Fruit fly (Drosophila melanogaster): ENCODE data around the gene CG12605.
A peak's percentile ranks its signal among the peaks of the same experiment; 100 is the strongest.

The CG12605 gene

dm6 chr3L:3925487-3925886 lies 39.1 kb downstream of the CG12605 start (continued):
- TF ChIP-seq exex (tag; optimal IDR thresholded peaks at IDR 0.05) = peak; percentile 76
- no peak for TF ChIP-seq CG10565 (GFP tag; optimal IDR thresholded peaks at IDR 0.05)
- peak; percentile 42; the same call in 1 of the 2 replicates for TF ChIP-seq Atf6 (GFP tag; IDR thresholded peaks at IDR 0.05)
- TF ChIP-seq az2 (GFP tag; optimal IDR thresholded peaks at IDR 0.05) = no peak
- peak; percentile 60 for TF ChIP-seq CG34376 (GFP tag; optimal IDR thresholded peaks at IDR 0.05)
- no peak for TF ChIP-seq pum (GFP tag; optimal IDR thresholded peaks at IDR 0.05)
- TF ChIP-seq CG2712 (tag; optimal IDR thresholded peaks at IDR 0.05) = no peak
- TF ChIP-seq hb (GFP tag; IDR thresholded peaks at IDR 0.05; ENCODE audit: partially characterized antibody) = no peak
- TF ChIP-seq sim (GFP tag; IDR thresholded peaks at IDR 0.05) = no peak
- TF ChIP-seq fru (optimal IDR thresholded peaks at IDR 0.05) = no peak
- TF ChIP-seq CG11560 (tag; IDR thresholded peaks at IDR 0.05) = no peak
- no peak for TF ChIP-seq dmrt11E (tag; optimal IDR thresholded peaks at IDR 0.05)
- TF ChIP-seq CG31365 (tag; optimal IDR thresholded peaks at IDR 0.05) = no peak
- no peak for TF ChIP-seq CG17802 (tag; optimal IDR thresholded peaks at IDR 0.05)
- TF ChIP-seq Dbx (GFP tag; IDR thresholded peaks at IDR 0.05) = no peak
- no peak for TF ChIP-seq org-1 (GFP tag; optimal IDR thresholded peaks at IDR 0.05)
- TF ChIP-seq zfh2 (GFP tag; optimal IDR thresholded peaks at IDR 0.05) = no peak
- TF ChIP-seq HLH4C (GFP tag; IDR thresholded peaks at IDR 0.05; ENCODE audit: partially characterized antibody) = no peak
- TF ChIP-seq emc (GFP tag; optimal IDR thresholded peaks at IDR 0.05) = no peak
- TF ChIP-seq Aef1 (GFP tag; IDR thresholded peaks at IDR 0.05) = no peak
- no peak for TF ChIP-seq peb (GFP tag; IDR thresholded peaks at IDR 0.05)
- no peak for TF ChIP-seq lola (GFP tag; optimal IDR thresholded peaks at IDR 0.05)
- no peak for TF ChIP-seq Dfd (GFP tag; optimal IDR thresholded peaks at IDR 0.05)
- TF ChIP-seq ase (GFP tag; IDR thresholded peaks at IDR 0.05) = no peak
- no peak for TF ChIP-seq CG2875 (GFP tag; optimal IDR thresholded peaks at IDR 0.05)
- no peak for TF ChIP-seq ara (GFP tag; IDR thresholded peaks at IDR 0.05)
- TF ChIP-seq Bteb2 (GFP tag; optimal IDR thresholded peaks at IDR 0.05) = no peak
- TF ChIP-seq row (GFP tag; IDR thresholded peaks at IDR 0.05) = no peak
- TF ChIP-seq chinmo (GFP tag; IDR thresholded peaks at IDR 0.05; ENCODE audit: partially characterized antibody) = no peak; the same call in 3 of the 4 replicates
- TF ChIP-seq CrebB (tag; optimal IDR thresholded peaks at IDR 0.05) = no peak
- no peak for TF ChIP-seq nau (GFP tag; optimal IDR thresholded peaks at IDR 0.05)
- TF ChIP-seq HmgZ (tag; optimal IDR thresholded peaks at IDR 0.05) = peak; percentile 37
- no peak for TF ChIP-seq Xrp1 (GFP tag; IDR thresholded peaks at IDR 0.05)
- no peak for TF ChIP-seq Hmx (GFP tag; optimal IDR thresholded peaks at IDR 0.05)
- TF ChIP-seq Usf (GFP tag; optimal IDR thresholded peaks at IDR 0.05) = no peak
- TF ChIP-seq sug (tag; optimal IDR thresholded peaks at IDR 0.05) = peak; percentile 83
- no peak for TF ChIP-seq hkb (optimal IDR thresholded peaks at IDR 0.05)
- TF ChIP-seq hkb (GFP tag; IDR thresholded peaks at IDR 0.05) = no peak
- no peak for TF ChIP-seq sqz (GFP tag; optimal IDR thresholded peaks at IDR 0.05)
- no peak for TF ChIP-seq pfk (GFP tag; optimal IDR thresholded peaks at IDR 0.05)
- no peak for TF ChIP-seq ham (GFP tag; IDR thresholded peaks at IDR 0.05)
- TF ChIP-seq CkIIα-i1 (GFP tag; IDR thresholded peaks at IDR 0.05) = no peak
- no peak for TF ChIP-seq cad (GFP tag; optimal IDR thresholded peaks at IDR 0.05)
- TF ChIP-seq vnd (GFP tag; IDR thresholded peaks at IDR 0.05; ENCODE audit: partially characterized antibody) = no peak
- no peak for TF ChIP-seq CTCF (GFP tag; optimal IDR thresholded peaks at IDR 0.05)
- no peak for TF ChIP-seq HLH54F (GFP tag; optimal IDR thresholded peaks at IDR 0.05)
- peak; percentile 69 for TF ChIP-seq Med (GFP tag)
- TF ChIP-seq Adf1 (GFP tag; IDR thresholded peaks at IDR 0.05) = peak; percentile 42; the same call in 1 of the 2 replicates
- no peak for TF ChIP-seq CG12659 (GFP tag; optimal IDR thresholded peaks at IDR 0.05)
- TF ChIP-seq H2.0 (GFP tag; IDR thresholded peaks at IDR 0.05) = no peak
- no peak for TF ChIP-seq btn (GFP tag; optimal IDR thresholded peaks at IDR 0.05)
- TF ChIP-seq CG1602 (GFP tag; optimal IDR thresholded peaks at IDR 0.05) = no peak
- peak; percentile 17 for TF ChIP-seq schlank (tag; optimal IDR thresholded peaks at IDR 0.05)
- TF ChIP-seq twi (tag; optimal IDR thresholded peaks at IDR 0.05) = no peak
